Worm (Caenorhabditis elegans) whole organism, L4 larva: Measurements from ENCODE around the gene C32D5.4.

Experiments
- F26F4.8 ChIP-seq: fragments of 200-800 bp; sonication (Bioruptor generic); conservative IDR thresholded peaks from 2 replicates; pipeline ENCODE4 v1.3.6; 2022; ENCODE audit warnings: missing genetic modification characterization, missing compliant biosample characterization
- F37D6.2 ChIP-seq: sonication (generic microtip); optimal IDR thresholded peaks from 2 replicates; lab custom pipeline; 2016; ENCODE audit warnings: mild to moderate bottlenecking, missing genetic modification characterization, missing compliant biosample characterization
- F49E8.2 ChIP-seq: sonication (generic microtip); optimal IDR thresholded peaks from 2 replicates; lab custom pipeline; 2016; ENCODE audit warnings: missing compliant biosample characterization, mild to moderate bottlenecking, missing genetic modification characterization, borderline replicate concordance
- Y105C5A.15 ChIP-seq: fragments of 200-800 bp; sonication (Bioruptor generic); IDR thresholded peaks from 2 replicates; pipeline ENCODE4 v1.3.6; 2022; ENCODE audit warnings: missing genetic modification characterization, missing compliant biosample characterization
- Y5F2A.4 ChIP-seq: fragments of 200-800 bp; sonication (Bioruptor generic); optimal IDR thresholded peaks from 2 replicates; lab custom pipeline; 2018; ENCODE audit warnings: mild to moderate bottlenecking, missing genetic modification characterization, missing compliant biosample characterization
- attf-4 ChIP-seq: sonication (generic microtip); optimal IDR thresholded peaks from 3 replicates; lab custom pipeline; 2017; ENCODE audit warnings: missing biosample characterization, missing genetic modification characterization
- ceh-44 ChIP-seq: fragments of 200-800 bp; sonication (Bioruptor generic); IDR thresholded peaks from 2 replicates; pipeline ENCODE4 v1.3.6; 2022; ENCODE audit warnings: missing genetic modification reagents, missing genetic modification characterization, missing compliant biosample characterization
- ceh-62 ChIP-seq: sonication (generic microtip); optimal IDR thresholded peaks from 2 replicates; lab custom pipeline; 2017; ENCODE audit warnings: missing biosample characterization, missing genetic modification characterization
- ceh-82 ChIP-seq: sonication (generic microtip); optimal IDR thresholded peaks from 2 replicates; lab custom pipeline; 2017; ENCODE audit warnings: missing biosample characterization, missing genetic modification characterization
- cey-2 ChIP-seq: sonication (generic microtip); optimal IDR thresholded peaks from 3 replicates; lab custom pipeline; 2017; ENCODE audit warnings: missing genetic modification characterization, mild to moderate bottlenecking, missing compliant biosample characterization, antibody characterized with exemption, borderline replicate concordance; ENCODE audit not compliant: insufficient read depth
- daf-12 ChIP-seq: fragments of 150-350 bp; optimal IDR thresholded peaks from 2 replicates; lab custom pipeline; 2014; ENCODE audit warnings: missing biosample characterization, missing genetic modification reagents, missing genetic modification characterization
- daf-19 ChIP-seq: fragments of 200-800 bp; sonication (Bioruptor generic); conservative IDR thresholded peaks from 2 replicates; pipeline ENCODE4 v1.3.6; 2022; ENCODE audit warnings: missing genetic modification characterization, missing compliant biosample characterization
- daf-8 ChIP-seq: fragments of 200-800 bp; sonication (Bioruptor generic); IDR thresholded peaks from 2 replicates; pipeline ENCODE4 v1.3.6; 2022; ENCODE audit warnings: missing genetic modification characterization, missing compliant biosample characterization
- dmd-8 ChIP-seq: fragments of 200-800 bp; sonication (Bioruptor generic); IDR thresholded peaks from 2 replicates; pipeline ENCODE4 v1.3.6; 2022; ENCODE audit warnings: missing genetic modification characterization, missing compliant biosample characterization
- dmd-9 ChIP-seq: fragments of 200-800 bp; sonication (Bioruptor generic); IDR thresholded peaks from 2 replicates; pipeline ENCODE4 v1.3.6; 2022; ENCODE audit warnings: missing genetic modification reagents, missing genetic modification characterization, missing compliant biosample characterization
- dve-1 ChIP-seq: sonication (generic microtip); optimal IDR thresholded peaks from 2 replicates; lab custom pipeline; 2017; ENCODE audit warnings: antibody characterized with exemption, mild to moderate bottlenecking, missing genetic modification characterization, missing compliant biosample characterization; ENCODE audit not compliant: insufficient read depth
- egl-27 ChIP-seq: sonication (generic microtip); optimal IDR thresholded peaks from 3 replicates; lab custom pipeline; 2017; ENCODE audit warnings: missing biosample characterization, missing genetic modification reagents, missing genetic modification characterization
- hif-1 ChIP-seq, 2 experiments: sonication (generic microtip); optimal IDR thresholded peaks; 2 replicates each; lab custom pipeline; 2016 to 2017; ENCODE audit warnings: missing compliant biosample characterization in 2 of 2, missing genetic modification characterization in 2 of 2, missing genetic modification reagents in 2 of 2, missing genotype in 2 of 2, mild to moderate bottlenecking in 1 of 2
- hlh-30 ChIP-seq: sonication (generic microtip); optimal IDR thresholded peaks from 2 replicates; lab custom pipeline; 2017; ENCODE audit warnings: antibody characterized with exemption, mild to moderate bottlenecking, missing genetic modification characterization, missing compliant biosample characterization; ENCODE audit not compliant: insufficient read depth
- hmg-1.1 ChIP-seq: fragments of 200-800 bp; sonication (Bioruptor generic); IDR thresholded peaks from 2 replicates; pipeline ENCODE4 v1.3.6; 2022; ENCODE audit warnings: missing genetic modification reagents, missing genetic modification characterization, missing compliant biosample characterization
- lim-7 ChIP-seq: fragments of 200-800 bp; sonication (Bioruptor generic); IDR thresholded peaks from 2 replicates; pipeline ENCODE4 v1.3.6; 2022; ENCODE audit warnings: missing genetic modification characterization, missing compliant biosample characterization
- lin-13 ChIP-seq: fragments of 150-350 bp; optimal IDR thresholded peaks from 2 replicates; lab custom pipeline; 2014; ENCODE audit warnings: missing biosample characterization, missing genetic modification reagents, missing genetic modification characterization
- lin-39 ChIP-seq: fragments of 150-350 bp; optimal IDR thresholded peaks from 2 replicates; lab custom pipeline; 2014; ENCODE audit warnings: missing biosample characterization, missing genetic modification reagents, missing genetic modification characterization
- lir-3 ChIP-seq: sonication (generic microtip); optimal IDR thresholded peaks from 2 replicates; lab custom pipeline; 2016; ENCODE audit warnings: mild to moderate bottlenecking, missing genetic modification characterization, missing compliant biosample characterization
- madf-9 ChIP-seq: fragments of 200-800 bp; sonication (Bioruptor generic); conservative IDR thresholded peaks from 2 replicates; pipeline ENCODE4 v1.3.6; 2022; ENCODE audit warnings: missing genetic modification reagents, missing genetic modification characterization, missing compliant biosample characterization
- mdt-29 ChIP-seq: fragments of 200-800 bp; sonication (Bioruptor generic); IDR thresholded peaks from 2 replicates; pipeline ENCODE4 v1.3.6; 2022; ENCODE audit warnings: missing genetic modification reagents, missing genetic modification characterization, missing compliant biosample characterization
- mes-2 ChIP-seq: sonication (generic microtip); optimal IDR thresholded peaks from 2 replicates; lab custom pipeline; 2016; ENCODE audit warnings: missing genotype, mild to moderate bottlenecking, missing genetic modification characterization, missing compliant biosample characterization; ENCODE audit not compliant: poor library complexity, severe bottlenecking
- mxl-3 ChIP-seq: fragments of 200-800 bp; sonication (Bioruptor generic); optimal IDR thresholded peaks from 2 replicates; lab custom pipeline; 2018; ENCODE audit warnings: mild to moderate bottlenecking, missing genetic modification characterization, missing compliant biosample characterization
- nhr-102 ChIP-seq: sonication (generic microtip); optimal IDR thresholded peaks from 2 replicates; lab custom pipeline; 2016; ENCODE audit warnings: mild to moderate bottlenecking, missing genetic modification characterization, moderate library complexity, missing compliant biosample characterization
- nhr-111 ChIP-seq: fragments of 200-800 bp; sonication (Bioruptor generic); optimal IDR thresholded peaks from 2 replicates; lab custom pipeline; 2018; ENCODE audit warnings: mild to moderate bottlenecking, missing genetic modification characterization, missing compliant biosample characterization
- nhr-237 ChIP-seq: sonication (generic microtip); optimal IDR thresholded peaks from 2 replicates; lab custom pipeline; 2017; ENCODE audit warnings: missing biosample characterization, missing genetic modification characterization
- nhr-25 ChIP-seq: sonication (generic microtip); optimal IDR thresholded peaks from 2 replicates; lab custom pipeline; 2017; ENCODE audit warnings: missing genetic modification characterization, mild to moderate bottlenecking, missing compliant biosample characterization, antibody characterized with exemption, moderate library complexity, borderline replicate concordance; ENCODE audit not compliant: insufficient read depth
- nhr-41 ChIP-seq: fragments of 200-800 bp; sonication (Bioruptor generic); IDR thresholded peaks from 2 replicates; pipeline ENCODE4 v1.3.6; 2022; ENCODE audit warnings: missing genetic modification reagents, missing genetic modification characterization, missing compliant biosample characterization
- nhr-77 ChIP-seq: fragments of 150-350 bp; optimal IDR thresholded peaks from 2 replicates; lab custom pipeline; 2014; ENCODE audit warnings: missing biosample characterization, missing genetic modification characterization
- pha-4 ChIP-seq, 2 experiments: fragments of 150-350 bp in 1 of 2; fragments of 200-800 bp in 1 of 2; sonication (Bioruptor generic) in 1 of 2; IDR thresholded peaks in 1 of 2; optimal IDR thresholded peaks in 1 of 2; 2 replicates each; pipeline versions ENCODE4 v1.3.6 to Lab custom; 2014 to 2022; ENCODE audit warnings: missing genetic modification characterization in 2 of 2, missing genetic modification reagents in 2 of 2, missing biosample characterization in 1 of 2, missing compliant biosample characterization in 1 of 2
- php-3 ChIP-seq: fragments of 200-800 bp; sonication (Bioruptor generic); IDR thresholded peaks from 2 replicates; pipeline ENCODE4 v1.3.6; 2022; ENCODE audit warnings: missing genetic modification reagents, missing genetic modification characterization, missing compliant biosample characterization
- rbr-2 ChIP-seq: sonication (generic microtip); optimal IDR thresholded peaks from 2 replicates; lab custom pipeline; 2016; ENCODE audit warnings: missing genotype, missing genetic modification characterization, missing compliant biosample characterization
- sdz-12 ChIP-seq: fragments of 200-800 bp; sonication (Bioruptor generic); optimal IDR thresholded peaks from 2 replicates; lab custom pipeline; 2018; ENCODE audit warnings: mild to moderate bottlenecking, missing genetic modification characterization, missing compliant biosample characterization
- snpc-1.2 ChIP-seq: fragments of 200-800 bp; sonication (Bioruptor generic); IDR thresholded peaks from 2 replicates; pipeline ENCODE4 v1.3.6; 2022; ENCODE audit warnings: missing genetic modification reagents, missing genetic modification characterization, missing compliant biosample characterization
- spr-1 ChIP-seq: sonication (generic microtip); optimal IDR thresholded peaks from 2 replicates; lab custom pipeline; 2016; ENCODE audit warnings: mild to moderate bottlenecking, missing genetic modification characterization, missing compliant biosample characterization
- spr-3 ChIP-seq: fragments of 200-800 bp; sonication (Bioruptor generic); optimal IDR thresholded peaks from 2 replicates; lab custom pipeline; 2018; ENCODE audit warnings: mild to moderate bottlenecking, missing genetic modification characterization, missing compliant biosample characterization
- tag-97 ChIP-seq: fragments of 200-800 bp; sonication (Bioruptor generic); IDR thresholded peaks from 2 replicates; pipeline ENCODE4 v1.3.6; 2022; ENCODE audit warnings: missing genetic modification characterization, missing compliant biosample characterization
- tra-1 ChIP-seq: fragments of 200-800 bp; sonication (Bioruptor generic); IDR thresholded peaks from 2 replicates; pipeline ENCODE4 v1.3.6; 2022; ENCODE audit warnings: missing genetic modification reagents, missing genetic modification characterization, missing compliant biosample characterization
- unc-130 ChIP-seq: sonication (generic microtip); optimal IDR thresholded peaks from 2 replicates; lab custom pipeline; 2016; ENCODE audit warnings: missing genetic modification reagents, missing genetic modification characterization, missing compliant biosample characterization
- unc-62 ChIP-seq, 3 experiments: fragments of 150-350 bp in 1 of 3; sonication (generic microtip); optimal IDR thresholded peaks in 2 of 3; peaks in 1 of 3; 1 replicate in 1 of 3; 2 replicates in 2 of 3; lab custom pipeline; 2014 to 2017; ENCODE audit warnings: missing biosample characterization in 3 of 3, missing genetic modification characterization in 3 of 3, missing genetic modification reagents in 3 of 3, missing genotype in 1 of 3
- vab-7 ChIP-seq: fragments of 200-800 bp; sonication (Bioruptor generic); IDR thresholded peaks from 2 replicates; pipeline ENCODE4 v1.3.6; 2022; ENCODE audit warnings: missing genetic modification reagents, missing genetic modification characterization, missing compliant biosample characterization
- zag-1 ChIP-seq: fragments of 150-350 bp; optimal IDR thresholded peaks from 2 replicates; lab custom pipeline; 2014; ENCODE audit warnings: missing biosample characterization, missing genetic modification characterization
- zip-11 ChIP-seq: fragments of 200-800 bp; sonication (Bioruptor generic); IDR thresholded peaks from 2 replicates; pipeline ENCODE4 v1.3.6; 2022; ENCODE audit warnings: missing genetic modification characterization, missing compliant biosample characterization

The C32D5.4 gene

ce11 chrII:6370110-6370509 lies 47.2 kb upstream of the C32D5.4 start (continued):
- TF ChIP-seq ceh-44 (GFP tag; lab: Robert Waterston, UW) = no peak
- no peak for TF ChIP-seq lir-3
- no peak for TF ChIP-seq F26F4.8 (GFP tag; lab: Robert Waterston, UW)
- TF ChIP-seq nhr-41 (GFP tag; lab: Robert Waterston, UW) = peak; percentile 31; the same call in 1 of the 2 replicates
- TF ChIP-seq hif-1 (tag; optimal IDR thresholded peaks at IDR 0.05; lab: Kevin White, UChicago) = peak in 1 of 2 experiments; percentile 60
- TF ChIP-seq daf-8 (GFP tag; lab: Robert Waterston, UW) = no peak
- TF ChIP-seq lin-13 (GFP tag; lab: Kevin White, UChicago) = peak; percentile 79
- TF ChIP-seq zip-11 = no peak
- TF ChIP-seq F37D6.2 (tag; lab: Kevin White, UChicago) = peak; percentile 26
- peak; percentile 69 for TF ChIP-seq pha-4 (GFP tag; IDR thresholded peaks at IDR 0.05; lab: Robert Waterston, UW)
- no peak for TF ChIP-seq pha-4 (tag; optimal IDR thresholded peaks at IDR 0.05; lab: Kevin White, UChicago)
- no peak for TF ChIP-seq mdt-29
- TF ChIP-seq lin-39 (tag; lab: Kevin White, UChicago) = no peak
- peak; percentile 39; the same call in 1 of the 2 replicates for TF ChIP-seq madf-9 (GFP tag; lab: Robert Waterston, UW)
- TF ChIP-seq egl-27 (tag; lab: Kevin White, UChicago) = no peak
- no peak for TF ChIP-seq vab-7 (GFP tag; lab: Robert Waterston, UW)
- TF ChIP-seq ceh-82 (tag; lab: Kevin White, UChicago) = no peak
- TF ChIP-seq mxl-3 (GFP tag; lab: Kevin White, UChicago) = peak; percentile 76
- no peak for TF ChIP-seq nhr-237 (tag; lab: Kevin White, UChicago)
- peak in 1 of 2 experiments; percentile 56 for TF ChIP-seq unc-62 (GFP tag; optimal IDR thresholded peaks at IDR 0.05 in 1 of 2; lab: Kevin White, UChicago)
- TF ChIP-seq unc-62 (tag; optimal IDR thresholded peaks at IDR 0.05; lab: Kevin White, UChicago) = no peak
- peak; percentile 63 for TF ChIP-seq unc-130 (GFP tag; lab: Kevin White, UChicago)
- TF ChIP-seq F49E8.2 (tag; lab: Kevin White, UChicago) = peak; percentile 34
- TF ChIP-seq tag-97 = no peak
- no peak for TF ChIP-seq spr-1 (tag; lab: Kevin White, UChicago)
- TF ChIP-seq Y5F2A.4 (GFP tag; lab: Kevin White, UChicago) = no peak
- no peak for TF ChIP-seq ceh-62 (tag; lab: Kevin White, UChicago)
- no peak for TF ChIP-seq dmd-9 (GFP tag; lab: Robert Waterston, UW)
- peak; percentile 24 for TF ChIP-seq spr-3 (GFP tag; lab: Kevin White, UChicago)
- no peak for TF ChIP-seq sdz-12 (GFP tag; lab: Kevin White, UChicago)
- peak; percentile 74 for TF ChIP-seq nhr-77 (tag; lab: Kevin White, UChicago)
- TF ChIP-seq cey-2 (tag; lab: Kevin White, UChicago) = no peak
- TF ChIP-seq attf-4 = peak; percentile 31
- TF ChIP-seq Y105C5A.15 (GFP tag; lab: Robert Waterston, UW) = no peak
- TF ChIP-seq lim-7 (GFP tag; lab: Robert Waterston, UW) = no peak
- TF ChIP-seq hmg-1.1 (GFP tag; lab: Robert Waterston, UW) = peak; percentile 88
- peak; percentile 73 for TF ChIP-seq rbr-2 (tag; lab: Kevin White, UChicago)
- peak; percentile 53 for TF ChIP-seq nhr-25
- peak; percentile 62; the same call in 1 of the 2 replicates for TF ChIP-seq daf-19 (GFP tag; lab: Robert Waterston, UW)
- TF ChIP-seq dve-1 (tag; lab: Kevin White, UChicago) = peak; percentile 91
- no peak for TF ChIP-seq daf-12 (tag; lab: Kevin White, UChicago)
- TF ChIP-seq zag-1 (tag; lab: Kevin White, UChicago) = no peak
- TF ChIP-seq tra-1 = 0 out of 2 replicates have a peak, but pooled peaks have one; percentile 59
- peak; percentile 21; the same call in 1 of the 2 replicates for TF ChIP-seq snpc-1.2
- peak; percentile 98 for TF ChIP-seq hlh-30 (tag; lab: Kevin White, UChicago)
- TF ChIP-seq dmd-8 (GFP tag; lab: Robert Waterston, UW) = no peak
- peak; percentile 20 for TF ChIP-seq nhr-102
- no peak for TF ChIP-seq nhr-111
- no peak for TF ChIP-seq php-3 (GFP tag; lab: Robert Waterston, UW)
- peak; percentile 75 for TF ChIP-seq mes-2 (tag; lab: Kevin White, UChicago)
